Worm (Caenorhabditis elegans): Measurements from ENCODE around the gene srg-58.

Gene srg-58

ce11 chrV:2739607-2740006 is 19.7 kb downstream of the srg-58 start:
- TF ChIP-seq hnd-1 (tag; optimal IDR thresholded peaks at IDR 0.05) (no peak), hmbx-1 (tag; optimal IDR thresholded peaks at IDR 0.05) (no peak), ets-7 (tag; optimal IDR thresholded peaks at IDR 0.05) (no peak), tbx-37 (GFP tag; conservative IDR thresholded peaks at IDR 0.05) (no peak), ama-1 (optimal IDR thresholded peaks at IDR 0.05) (no peak), F13C5.2 (tag; optimal IDR thresholded peaks at IDR 0.05) (no peak), sea-1 (GFP tag; conservative IDR thresholded peaks at IDR 0.05) (no peak), pes-1 (GFP tag; IDR thresholded peaks at IDR 0.05) (no peak), scrt-1 (GFP tag; IDR thresholded peaks at IDR 0.05) (no peak), ceh-36 (tag; optimal IDR thresholded peaks at IDR 0.05) (no peak), flt-1 (GFP tag; IDR thresholded peaks at IDR 0.05) (no peak), aly-1 (tag; optimal IDR thresholded peaks at IDR 0.05) (no peak), tbx-11 (GFP tag; IDR thresholded peaks at IDR 0.05) (no peak), tra-4 (tag; optimal IDR thresholded peaks at IDR 0.05) (no peak), hmg-4 (GFP tag; optimal IDR thresholded peaks at IDR 0.05) (no peak)

- TF ChIP-seq hmbx-1 (tag; optimal IDR thresholded peaks at IDR 0.05) (no peak), ceh-13 (GFP tag; optimal IDR thresholded peaks at IDR 0.05) (no peak), hnd-1 (tag; optimal IDR thresholded peaks at IDR 0.05) (no peak), F13C5.2 (tag; optimal IDR thresholded peaks at IDR 0.05) (no peak), pes-1 (GFP tag; IDR thresholded peaks at IDR 0.05) (no peak), tbx-37 (GFP tag; conservative IDR thresholded peaks at IDR 0.05) (no peak), tra-4 (tag; optimal IDR thresholded peaks at IDR 0.05) (no peak), sea-1 (GFP tag; conservative IDR thresholded peaks at IDR 0.05) (no peak), aly-1 (tag; optimal IDR thresholded peaks at IDR 0.05) (no peak), scrt-1 (GFP tag; IDR thresholded peaks at IDR 0.05) (no peak)
Observed at ce11 chrV:2738174-2738573, 21.2 kb downstream of the srg-58 start, which contains the start of gene srg-56. Gene srg-56 (minus strand): TSS chrV:2738274.

ce11 chrV:2734360-2734759 is 25.0 kb downstream of the srg-58 start, which contains the start of gene srg-57:
Gene srg-57 (minus strand): TSS chrV:2734460.
- no peak for TF ChIP-seq tbx-37 (GFP tag; conservative IDR thresholded peaks at IDR 0.05)

- TF ChIP-seq ceh-36 (tag; optimal IDR thresholded peaks at IDR 0.05) (no peak), tbx-37 (GFP tag; conservative IDR thresholded peaks at IDR 0.05) (no peak), sea-1 (GFP tag; conservative IDR thresholded peaks at IDR 0.05) (no peak), ama-1 (optimal IDR thresholded peaks at IDR 0.05) (no peak), tbx-11 (GFP tag; IDR thresholded peaks at IDR 0.05) (no peak), hnd-1 (tag; optimal IDR thresholded peaks at IDR 0.05) (no peak), scrt-1 (GFP tag; IDR thresholded peaks at IDR 0.05) (no peak), ceh-13 (GFP tag; optimal IDR thresholded peaks at IDR 0.05) (no peak), B0310.2 (tag; optimal IDR thresholded peaks at IDR 0.05) (no peak)
Observed at ce11 chrV:2730784-2731480, 28.4 kb downstream of the srg-58 start, which contains the start of gene dod-3. Gene dod-3 (minus strand): TSS chrV:2731098.

ce11 chrV:2728236-2728635 is 31.1 kb downstream of the srg-58 start, which contains the start of gene str-33:
Gene str-33 (plus strand): TSS chrV:2728536.
- TF ChIP-seq tra-4 (tag; optimal IDR thresholded peaks at IDR 0.05) (no peak), ceh-13 (GFP tag; optimal IDR thresholded peaks at IDR 0.05) (no peak)

- TF ChIP-seq hnd-1 (tag; optimal IDR thresholded peaks at IDR 0.05): no peak
- no peak for TF ChIP-seq ets-7 (tag; optimal IDR thresholded peaks at IDR 0.05)
- TF ChIP-seq tra-4 (tag; optimal IDR thresholded peaks at IDR 0.05): no peak
- no peak for TF ChIP-seq aly-1 (tag; optimal IDR thresholded peaks at IDR 0.05)
- TF ChIP-seq scrt-1 (GFP tag; IDR thresholded peaks at IDR 0.05): no peak
- no peak for TF ChIP-seq ceh-36 (tag; optimal IDR thresholded peaks at IDR 0.05)
- TF ChIP-seq flt-1 (GFP tag; IDR thresholded peaks at IDR 0.05): no peak
- no peak for TF ChIP-seq tbx-37 (GFP tag; conservative IDR thresholded peaks at IDR 0.05)
- no peak for TF ChIP-seq ama-1 (optimal IDR thresholded peaks at IDR 0.05)
- TF ChIP-seq tbx-11 (GFP tag; IDR thresholded peaks at IDR 0.05): no peak
- TF ChIP-seq B0310.2 (tag; optimal IDR thresholded peaks at IDR 0.05): no peak
- TF ChIP-seq ceh-13 (GFP tag; optimal IDR thresholded peaks at IDR 0.05): no peak
Observed at ce11 chrV:2727101-2727500, 32.3 kb downstream of the srg-58 start, which contains the start of gene str-13. Gene str-13 (minus strand): TSS chrV:2727201.

ce11 chrV:2725225-2725624 is 34.1 kb downstream of the srg-58 start, which contains the start of gene srg-59:
Gene srg-59 (minus strand): TSS chrV:2725325.
- TF ChIP-seq F13C5.2 (tag; optimal IDR thresholded peaks at IDR 0.05) (no peak), tbx-37 (GFP tag; conservative IDR thresholded peaks at IDR 0.05) (no peak), hnd-1 (tag; optimal IDR thresholded peaks at IDR 0.05) (no peak), aly-1 (tag; optimal IDR thresholded peaks at IDR 0.05) (no peak), pes-1 (GFP tag; IDR thresholded peaks at IDR 0.05) (no peak), scrt-1 (GFP tag; IDR thresholded peaks at IDR 0.05) (no peak), hmg-4 (GFP tag; optimal IDR thresholded peaks at IDR 0.05) (no peak), ets-7 (tag; optimal IDR thresholded peaks at IDR 0.05) (no peak), ceh-13 (GFP tag; optimal IDR thresholded peaks at IDR 0.05) (no peak), hmbx-1 (tag; optimal IDR thresholded peaks at IDR 0.05) (no peak), ama-1 (optimal IDR thresholded peaks at IDR 0.05) (no peak), tra-4 (tag; optimal IDR thresholded peaks at IDR 0.05) (no peak), sea-1 (GFP tag; conservative IDR thresholded peaks at IDR 0.05) (no peak), tbx-11 (GFP tag; IDR thresholded peaks at IDR 0.05) (no peak)

ce11 chrV:2722555-2722954 is 36.8 kb downstream of the srg-58 start, which contains the start of gene srg-60:
Gene srg-60 (minus strand): TSS chrV:2722655.
- no peak for TF ChIP-seq ceh-36 (tag; optimal IDR thresholded peaks at IDR 0.05)

Data from whole organism, early embryonic.